Worm (Caenorhabditis elegans): Measurements from ENCODE around the gene clec-178.

DNA sequence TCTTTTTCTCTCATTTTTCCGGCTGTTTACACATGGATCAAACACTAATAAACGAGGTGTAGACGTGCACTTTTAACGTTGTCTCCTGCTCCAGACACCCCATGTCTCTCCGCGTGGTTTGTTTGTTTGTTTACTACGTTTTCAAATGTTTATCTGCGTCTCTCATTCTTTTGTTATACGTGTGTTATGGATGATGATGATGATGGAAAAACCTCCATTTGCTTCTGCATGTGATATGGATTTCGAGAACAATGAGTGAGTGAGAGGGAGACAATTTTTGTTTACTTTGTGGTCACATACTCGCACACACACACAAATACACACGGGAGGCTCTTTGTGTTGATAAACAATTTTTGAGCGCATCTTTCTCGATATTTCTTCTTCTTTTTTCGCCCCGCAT lies 49.3 kb upstream of the clec-178 start:
- peak; percentile 39 to 84 for TF ChIP-seq lsy-2 (tag; optimal IDR thresholded peaks at IDR 0.05)
- peak; percentile 41; the same call in 1 of the 2 replicates for TF ChIP-seq egl-43 (GFP tag; IDR thresholded peaks at IDR 0.05)
- no peak for TF ChIP-seq pqm-1 (tag; optimal IDR thresholded peaks at IDR 0.05)
